Worm (Caenorhabditis elegans): ENCODE results near the gene B0334.10.
A peak's percentile ranks its signal among the peaks of the same experiment; 100 is the strongest.

B0334.10 gene

ce11 chrII:11492843-11493242 lies 25.4 kb upstream of the B0334.10 start, which contains the start of gene hacl-1 (continued):
- TF ChIP-seq mes-2 (tag; optimal IDR thresholded peaks at IDR 0.05; ENCODE audit: poor library complexity, severe bottlenecking) (peak; percentile 34), ZK546.5 (tag; optimal IDR thresholded peaks at IDR 0.05) (no peak), tra-1 (GFP tag; IDR thresholded peaks at IDR 0.05) (no peak), hlh-11 (tag; optimal IDR thresholded peaks at IDR 0.05) (peak; percentile 57), attf-4 (tag; optimal IDR thresholded peaks at IDR 0.05) (no peak), nhr-11 (tag; optimal IDR thresholded peaks at IDR 0.05) (no peak), hmg-1.1 (GFP tag; IDR thresholded peaks at IDR 0.05) (0 out of 2 replicates have a peak, but pooled peaks have one; percentile 7), dmd-8 (GFP tag; IDR thresholded peaks at IDR 0.05) (no peak), daf-16 (GFP tag; optimal IDR thresholded peaks at IDR 0.05) (no peak), daf-16 (tag; optimal IDR thresholded peaks at IDR 0.05) (peak; percentile 19), Y105C5A.15 (GFP tag; IDR thresholded peaks at IDR 0.05) (no peak), nhr-28 (tag; optimal IDR thresholded peaks at IDR 0.05) (peak; percentile 46), madf-9 (GFP tag; conservative IDR thresholded peaks at IDR 0.05) (no peak), Y75B8A.6 (GFP tag; IDR thresholded peaks at IDR 0.05) (no peak)

DNA sequence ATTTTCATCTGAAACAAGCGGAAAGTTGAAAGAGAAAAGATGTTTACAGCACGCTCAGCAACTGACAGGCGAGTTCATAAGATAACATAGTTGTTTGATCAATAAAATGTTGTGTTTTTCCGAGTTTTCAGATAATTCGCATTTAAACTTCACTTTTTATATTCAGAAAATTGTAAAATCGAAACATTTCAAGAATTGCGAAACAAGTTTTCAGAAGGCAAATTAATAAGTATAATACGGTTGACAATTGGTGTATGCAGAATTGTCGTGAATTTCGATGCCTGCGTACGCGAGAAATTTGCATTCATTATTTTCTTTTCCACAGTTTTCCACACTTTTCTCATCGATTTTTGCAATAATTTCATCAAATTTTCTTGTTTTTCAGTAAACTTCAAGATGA lies 23.0 kb upstream of the B0334.10 start, which contains the start of the genes ooc-3 and B0334.4:
Gene ooc-3, minus strand, starts transcription at position 15 of the 400 bp plus-strand sequence.
Gene B0334.4, plus strand, starts transcription at position 386 of the 400 bp plus-strand sequence.
- TF ChIP-seq mes-2 (tag; optimal IDR thresholded peaks at IDR 0.05; ENCODE audit: poor library complexity, severe bottlenecking) (peak; percentile 26), F49E8.2 (tag; optimal IDR thresholded peaks at IDR 0.05; ENCODE audit: borderline replicate concordance) (no peak), lsy-2 (tag; optimal IDR thresholded peaks at IDR 0.05) (peak in 1 of 2 experiments; percentile 94), sdz-12 (GFP tag; optimal IDR thresholded peaks at IDR 0.05) (no peak), ceh-82 (tag; optimal IDR thresholded peaks at IDR 0.05) (no peak), ceh-62 (tag; optimal IDR thresholded peaks at IDR 0.05) (no peak), hlh-30 (tag; optimal IDR thresholded peaks at IDR 0.05; ENCODE audit: insufficient read depth) (peak; percentile 7), hmg-1.1 (GFP tag; IDR thresholded peaks at IDR 0.05) (no peak), hif-1 (tag; optimal IDR thresholded peaks at IDR 0.05) (no peak), daf-16 (GFP tag; optimal IDR thresholded peaks at IDR 0.05) (no peak), daf-16 (tag; optimal IDR thresholded peaks at IDR 0.05) (peak; percentile 64), dpl-1 (GFP tag; optimal IDR thresholded peaks at IDR 0.05) (peak; percentile 42)

DNA sequence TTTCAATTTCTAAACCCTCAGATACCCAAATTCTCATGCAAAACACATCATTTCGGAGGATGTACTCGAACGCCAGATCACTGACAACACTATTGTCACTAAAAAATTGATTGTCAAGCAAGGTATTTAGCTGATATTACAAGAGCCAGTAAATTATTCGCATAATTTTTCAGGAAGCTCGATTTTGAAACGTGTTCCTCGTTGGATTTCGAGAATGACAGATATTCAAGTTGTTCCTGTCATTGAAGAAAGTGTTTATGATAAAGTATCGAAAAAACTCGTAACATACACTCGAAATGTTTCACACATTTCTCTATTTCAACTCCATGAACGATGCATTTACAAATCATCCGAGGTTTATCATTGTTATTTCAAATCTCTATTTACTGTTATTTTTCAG lies 22.5 kb upstream of the B0334.10 start:
- TF ChIP-seq ZK337.2 (GFP tag; IDR thresholded peaks at IDR 0.05) (no peak), madf-5 (GFP tag; IDR thresholded peaks at IDR 0.05) (no peak), nhr-11 (tag; optimal IDR thresholded peaks at IDR 0.05) (no peak), Y105C5A.15 (GFP tag; IDR thresholded peaks at IDR 0.05) (no peak), dve-1 (tag; optimal IDR thresholded peaks at IDR 0.05; ENCODE audit: insufficient read depth) (no peak), daf-8 (GFP tag; IDR thresholded peaks at IDR 0.05) (no peak), nhr-6 (tag; optimal IDR thresholded peaks at IDR 0.05) (no peak), skn-1 (tag; optimal IDR thresholded peaks at IDR 0.05) (no peak), daf-19 (GFP tag; conservative IDR thresholded peaks at IDR 0.05) (no peak), lim-7 (GFP tag; IDR thresholded peaks at IDR 0.05) (no peak), F26F4.8 (GFP tag; conservative IDR thresholded peaks at IDR 0.05) (no peak), lir-3 (tag; optimal IDR thresholded peaks at IDR 0.05) (no peak), hif-1 (tag; optimal IDR thresholded peaks at IDR 0.05) (no peak), nhr-28 (tag; optimal IDR thresholded peaks at IDR 0.05) (no peak), ces-1 (GFP tag; optimal IDR thresholded peaks at IDR 0.05) (no peak)

DNA sequence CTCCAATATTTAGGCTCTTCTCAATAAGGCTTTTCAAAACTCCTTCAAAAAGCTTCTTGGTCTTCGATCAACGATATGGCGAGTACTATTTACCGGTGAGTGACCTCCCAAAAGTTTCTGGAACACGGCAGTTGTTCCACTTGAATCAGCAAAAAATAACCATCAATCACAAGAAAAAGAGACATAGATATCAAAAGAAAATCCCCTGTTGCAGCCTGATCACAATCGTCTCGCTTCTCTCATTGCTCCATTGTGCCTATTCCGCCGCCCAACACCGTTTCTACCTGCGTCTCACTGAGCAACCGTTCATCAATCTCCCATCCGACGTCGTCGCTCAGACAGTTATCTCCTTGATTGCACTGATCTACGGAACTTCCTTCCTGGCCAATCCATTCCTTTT lies 21.5 kb upstream of the B0334.10 start, which contains the start of gene emc-5:
Gene emc-5, plus strand, starts transcription at position 14 of the 400 bp plus-strand sequence.
- TF ChIP-seq mes-2 (tag; optimal IDR thresholded peaks at IDR 0.05; ENCODE audit: poor library complexity, severe bottlenecking) (peak; percentile 29), lsy-2 (tag; optimal IDR thresholded peaks at IDR 0.05) (peak in 1 of 2 experiments; percentile 15), mep-1 (tag; optimal IDR thresholded peaks at IDR 0.05) (no peak), dmd-9 (GFP tag; IDR thresholded peaks at IDR 0.05) (no peak), daf-16 (GFP tag; optimal IDR thresholded peaks at IDR 0.05) (peak in 1 of 2 experiments; percentile 43), daf-16 (tag; optimal IDR thresholded peaks at IDR 0.05) (no peak), ceh-32 (tag; optimal IDR thresholded peaks at IDR 0.05; ENCODE audit: poor library complexity) (no peak), dmd-8 (GFP tag; IDR thresholded peaks at IDR 0.05) (no peak)

All from whole organism, L4 larva.